Worm (Caenorhabditis elegans) whole organism, L3 larva: ENCODE results near the gene sem-5.

ENCODE experiments used
- aly-2 ChIP-seq: fragments of 150-350 bp; optimal IDR thresholded peaks from 2 replicates; lab custom pipeline; 2014; ENCODE audit warnings: missing biosample characterization, missing genetic modification characterization
- ceh-9 ChIP-seq: sonication (generic microtip); optimal IDR thresholded peaks from 2 replicates; lab custom pipeline; 2018; ENCODE audit warnings: missing biosample characterization, missing genetic modification characterization
- egl-27 ChIP-seq: sonication (generic microtip); optimal IDR thresholded peaks from 4 replicates; lab custom pipeline; 2017; ENCODE audit warnings: missing biosample characterization, missing genetic modification reagents, missing genetic modification characterization
- elt-2 ChIP-seq: sonication (generic microtip); optimal IDR thresholded peaks from 2 replicates; lab custom pipeline; 2016; ENCODE audit warnings: missing genetic modification reagents, mild to moderate bottlenecking, missing genetic modification characterization, missing compliant biosample characterization
- hmg-11 ChIP-seq: sonication (generic microtip); optimal IDR thresholded peaks from 2 replicates; lab custom pipeline; 2016; ENCODE audit warnings: missing genetic modification characterization, missing compliant biosample characterization
- mdl-1 ChIP-seq: fragments of 150-350 bp; optimal IDR thresholded peaks from 2 replicates; lab custom pipeline; 2014; ENCODE audit warnings: missing biosample characterization, missing genetic modification characterization
- nhr-11 ChIP-seq: fragments of 150-350 bp; optimal IDR thresholded peaks from 2 replicates; lab custom pipeline; 2014; ENCODE audit warnings: missing biosample characterization, missing genetic modification characterization
- pha-4 ChIP-seq: fragments of 150-350 bp; optimal IDR thresholded peaks from 2 replicates; lab custom pipeline; 2014; ENCODE audit warnings: missing biosample characterization, missing genetic modification reagents, missing genetic modification characterization
- unc-39 ChIP-seq: sonication (generic microtip); optimal IDR thresholded peaks from 4 replicates; lab custom pipeline; 2017; ENCODE audit warnings: missing biosample characterization, missing genetic modification characterization
- zag-1 ChIP-seq: fragments of 150-350 bp; optimal IDR thresholded peaks from 2 replicates; lab custom pipeline; 2014; ENCODE audit warnings: missing biosample characterization, missing genetic modification characterization

- no peak for TF ChIP-seq pha-4 (tag; lab: Kevin White, UChicago)
- no peak for TF ChIP-seq aly-2
- no peak for TF ChIP-seq zag-1 (tag; lab: Kevin White, UChicago)
- no peak for TF ChIP-seq elt-2 (tag; lab: Kevin White, UChicago)
- TF ChIP-seq hmg-11: no peak
- TF ChIP-seq ceh-9 (tag; lab: Kevin White, UChicago): no peak
- TF ChIP-seq unc-39 (tag; lab: Kevin White, UChicago): no peak
- no peak for TF ChIP-seq egl-27 (tag; lab: Kevin White, UChicago)
- TF ChIP-seq nhr-11 (tag; lab: Kevin White, UChicago): no peak
- TF ChIP-seq mdl-1 (tag; lab: Kevin White, UChicago): no peak
Observed at ce11 chrX:8004845-8005244, 43.3 kb upstream of the sem-5 start.
